Fruit fly (Drosophila melanogaster) whole organism, embryonic: ENCODE results near the gene zen2.

ENCODE experiments used
- Antp ChIP-seq: fragments of 200-800 bp; sonication (Bioruptor generic); optimal IDR thresholded peaks from 3 replicates; lab custom pipeline; 2016; ENCODE audit warnings: missing biosample characterization, missing genetic modification characterization
- CG10267 ChIP-seq: fragments of 200-800 bp; sonication (Bioruptor generic); optimal IDR thresholded peaks from 2 replicates; lab custom pipeline; 2018; ENCODE audit warnings: missing biosample characterization, mild to moderate bottlenecking, missing genetic modification characterization, moderate library complexity
- CG10959 ChIP-seq: fragments of 200-800 bp; sonication (Bioruptor generic); IDR thresholded peaks from 2 replicates; pipeline ENCODE4 v1.3.6; 2022; ENCODE audit warnings: missing biosample characterization, missing genetic modification characterization
- CG10979 ChIP-seq: fragments of 200-800 bp; sonication (Bioruptor generic); optimal IDR thresholded peaks from 2 replicates; lab custom pipeline; 2018; ENCODE audit warnings: missing biosample characterization, mild to moderate bottlenecking, missing genetic modification characterization, moderate library complexity
- CG12942 ChIP-seq: fragments of 200-800 bp; sonication (Bioruptor generic); optimal IDR thresholded peaks from 3 replicates; lab custom pipeline; 2016; ENCODE audit warnings: missing biosample characterization, missing genetic modification characterization
- CG13424 ChIP-seq: fragments of 200-800 bp; sonication (Bioruptor generic); optimal IDR thresholded peaks from 2 replicates; lab custom pipeline; 2019; ENCODE audit warnings: missing biosample characterization, mild to moderate bottlenecking, missing genetic modification characterization, moderate library complexity
- CG13775 ChIP-seq: fragments of 200-800 bp; sonication (Bioruptor generic); optimal IDR thresholded peaks from 3 replicates; lab custom pipeline; 2017; ENCODE audit warnings: missing biosample characterization, mild to moderate bottlenecking, missing genetic modification characterization
- CG15011 ChIP-seq: fragments of 200-800 bp; sonication (Bioruptor generic); optimal IDR thresholded peaks from 3 replicates; lab custom pipeline; 2018; ENCODE audit warnings: missing biosample characterization, mild to moderate bottlenecking, missing genetic modification characterization
- CG15479 ChIP-seq: fragments of 200-800 bp; sonication (Bioruptor generic); optimal IDR thresholded peaks from 3 replicates; lab custom pipeline; 2019; ENCODE audit warnings: missing biosample characterization, mild to moderate bottlenecking, missing genetic modification characterization, moderate library complexity
- CG15601 ChIP-seq: fragments of 200-800 bp; sonication (Bioruptor generic); optimal IDR thresholded peaks from 3 replicates; lab custom pipeline; 2019; ENCODE audit warnings: missing biosample characterization, mild to moderate bottlenecking, missing genetic modification characterization, moderate library complexity
- CG1603 ChIP-seq: fragments of 200-800 bp; sonication (Bioruptor generic); optimal IDR thresholded peaks from 2 replicates; lab custom pipeline; 2019; ENCODE audit warnings: missing biosample characterization, mild to moderate bottlenecking, missing genetic modification characterization, moderate library complexity
- CG18011 ChIP-seq: fragments of 200-800 bp; sonication (Bioruptor generic); optimal IDR thresholded peaks from 2 replicates; lab custom pipeline; 2017; ENCODE audit warnings: missing biosample characterization, missing genetic modification characterization, mild to moderate bottlenecking, moderate library complexity, missing genotype
- CG18262 ChIP-seq: fragments of 200-800 bp; optimal IDR thresholded peaks from 3 replicates; lab custom pipeline; 2019; ENCODE audit warnings: missing biosample characterization, mild to moderate bottlenecking, missing genetic modification characterization, moderate library complexity
- CG18599 ChIP-seq: fragments of 200-800 bp; sonication (Bioruptor generic); optimal IDR thresholded peaks from 3 replicates; lab custom pipeline; 2017; ENCODE audit warnings: missing biosample characterization, missing genetic modification characterization, mild to moderate bottlenecking, moderate library complexity, missing genetic modification reagents
- CG30403 ChIP-seq: fragments of 200-800 bp; sonication (Bioruptor generic); optimal IDR thresholded peaks from 3 replicates; lab custom pipeline; 2016; ENCODE audit warnings: missing biosample characterization, missing genetic modification characterization
- CG30431 ChIP-seq: fragments of 200-800 bp; sonication (Bioruptor generic); optimal IDR thresholded peaks from 2 replicates; lab custom pipeline; 2017; ENCODE audit warnings: missing biosample characterization, missing genetic modification characterization
- CG42726 ChIP-seq: fragments of 200-800 bp; sonication (Bioruptor generic); IDR thresholded peaks from 2 replicates; pipeline ENCODE4 v1.3.6; 2022; ENCODE audit warnings: missing biosample characterization, missing genetic modification characterization; ENCODE audit not compliant: partially characterized antibody
- CG4282 ChIP-seq: fragments of 200-800 bp; sonication (Bioruptor generic); optimal IDR thresholded peaks from 2 replicates; lab custom pipeline; 2016; ENCODE audit warnings: missing biosample characterization, missing genetic modification characterization
- CG8924 ChIP-seq: fragments of 200-800 bp; optimal IDR thresholded peaks from 3 replicates; lab custom pipeline; 2019; ENCODE audit warnings: missing biosample characterization, mild to moderate bottlenecking, missing genetic modification characterization, moderate library complexity
- CG9727 ChIP-seq: fragments of 200-800 bp; sonication (Bioruptor generic); optimal IDR thresholded peaks from 3 replicates; lab custom pipeline; 2017; ENCODE audit warnings: missing biosample characterization, mild to moderate bottlenecking, missing genetic modification characterization
- CHES-1-like ChIP-seq: fragments of 200-800 bp; sonication (Bioruptor generic); optimal IDR thresholded peaks from 2 replicates; lab custom pipeline; 2016; ENCODE audit warnings: missing biosample characterization, missing genetic modification characterization
- Chrac-16 ChIP-seq: fragments of 200-800 bp; sonication (Bioruptor generic); optimal IDR thresholded peaks from 3 replicates; lab custom pipeline; 2016; ENCODE audit warnings: missing biosample characterization, missing genetic modification characterization
- Dek ChIP-seq: fragments of 200-800 bp; sonication (Bioruptor generic); optimal IDR thresholded peaks from 3 replicates; lab custom pipeline; 2019; ENCODE audit warnings: missing biosample characterization, mild to moderate bottlenecking, missing genetic modification characterization, moderate library complexity
- Ets65A ChIP-seq: fragments of 200-800 bp; sonication (Bioruptor generic); peaks from one replicate; lab custom pipeline; 2016; ENCODE audit warnings: missing biosample characterization, missing genetic modification characterization
- Fer2 ChIP-seq: fragments of 200-800 bp; sonication (Bioruptor generic); optimal IDR thresholded peaks from 2 replicates; lab custom pipeline; 2018; ENCODE audit warnings: missing biosample characterization, mild to moderate bottlenecking, missing genetic modification characterization, moderate library complexity
- H2.0 ChIP-seq: fragments of 200-800 bp; sonication (Bioruptor generic); IDR thresholded peaks from 2 replicates; pipeline ENCODE4 v1.3.6; 2022; ENCODE audit warnings: missing biosample characterization, missing genetic modification characterization
- Kr ChIP-seq: fragments of 200-800 bp; sonication (Bioruptor generic); optimal IDR thresholded peaks from 2 replicates; lab custom pipeline; 2017; ENCODE audit warnings: missing biosample characterization, mild to moderate bottlenecking, missing genetic modification characterization
- Mrtf ChIP-seq: fragments of 200-800 bp; sonication (Bioruptor generic); IDR thresholded peaks from 3 replicates; pipeline ENCODE4 v1.3.6; 2022; ENCODE audit warnings: missing biosample characterization, missing genetic modification characterization
- Xrp1 ChIP-seq: fragments of 200-800 bp; sonication (Bioruptor generic); IDR thresholded peaks from 2 replicates; pipeline ENCODE4 v1.3.6; 2022; ENCODE audit warnings: missing biosample characterization, missing genetic modification characterization
- ab ChIP-seq: fragments of 200-800 bp; sonication (Bioruptor generic); optimal IDR thresholded peaks from 2 replicates; lab custom pipeline; 2016; ENCODE audit warnings: missing biosample characterization, missing genetic modification characterization
- ac ChIP-seq: fragments of 200-800 bp; sonication (Bioruptor generic); optimal IDR thresholded peaks from 3 replicates; lab custom pipeline; 2017; ENCODE audit warnings: missing biosample characterization, mild to moderate bottlenecking, missing genetic modification characterization
- bsh ChIP-seq, 2 experiments: fragments of 200-800 bp; sonication (Bioruptor generic); optimal IDR thresholded peaks; 2 replicates each; lab custom pipeline; 2017 to 2018; ENCODE audit warnings: mild to moderate bottlenecking in 2 of 2, missing biosample characterization in 2 of 2, missing genetic modification characterization in 2 of 2, moderate library complexity in 1 of 2
- btn ChIP-seq: fragments of 200-800 bp; sonication (Bioruptor generic); optimal IDR thresholded peaks from 2 replicates; lab custom pipeline; 2016; ENCODE audit warnings: missing biosample characterization, missing genetic modification characterization
- cas ChIP-seq: fragments of 200-800 bp; sonication (Bioruptor generic); IDR thresholded peaks from 2 replicates; pipeline ENCODE4 v1.3.6; 2022; ENCODE audit warnings: missing biosample characterization, missing genetic modification characterization
- ci ChIP-seq: fragments of 200-800 bp; sonication (Bioruptor generic); IDR thresholded peaks from 3 replicates; pipeline ENCODE4 v1.3.6; 2022; ENCODE audit warnings: missing biosample characterization, missing genetic modification characterization
- crp ChIP-seq, 2 experiments: fragments of 200-800 bp; sonication (Bioruptor generic); optimal IDR thresholded peaks; 2 replicates in 1 of 2; 3 replicates in 1 of 2; lab custom pipeline; 2017; ENCODE audit warnings: missing biosample characterization in 2 of 2, missing genetic modification characterization in 2 of 2, mild to moderate bottlenecking in 1 of 2, moderate library complexity in 1 of 2
- dmrt11E ChIP-seq: fragments of 200-800 bp; sonication (Bioruptor generic); optimal IDR thresholded peaks from 3 replicates; lab custom pipeline; 2018; ENCODE audit warnings: missing biosample characterization, mild to moderate bottlenecking, missing genetic modification characterization, moderate library complexity
- gce ChIP-seq: fragments of 200-800 bp; sonication (Bioruptor generic); IDR thresholded peaks from 3 replicates; pipeline ENCODE4 v1.3.6; 2022; ENCODE audit warnings: missing biosample characterization, missing genetic modification characterization
- gcm ChIP-seq: fragments of 200-800 bp; sonication (Bioruptor generic); optimal IDR thresholded peaks from 2 replicates; lab custom pipeline; 2019; ENCODE audit warnings: missing biosample characterization, mild to moderate bottlenecking, missing genetic modification characterization, moderate library complexity
- grau ChIP-seq: fragments of 200-800 bp; optimal IDR thresholded peaks from 3 replicates; lab custom pipeline; 2019; ENCODE audit warnings: missing biosample characterization, mild to moderate bottlenecking, missing genetic modification characterization, moderate library complexity
- insv ChIP-seq, 2 experiments: fragments of 200-800 bp; sonication (Bioruptor generic); optimal IDR thresholded peaks; 3 replicates each; lab custom pipeline; 2016 to 2018; ENCODE audit warnings: missing biosample characterization in 2 of 2, missing genetic modification characterization in 2 of 2
- nmo ChIP-seq: fragments of 200-800 bp; sonication (Bioruptor generic); optimal IDR thresholded peaks from 2 replicates; lab custom pipeline; 2018; ENCODE audit warnings: missing biosample characterization, mild to moderate bottlenecking, missing genetic modification characterization, moderate library complexity
- odd ChIP-seq: fragments of 200-800 bp; sonication (Bioruptor generic); optimal IDR thresholded peaks from 2 replicates; lab custom pipeline; 2017; ENCODE audit warnings: missing biosample characterization, mild to moderate bottlenecking, missing genetic modification characterization
- pan ChIP-seq, 4 experiments: fragments of >200 bp in 3 of 4; fragments of 200-800 bp in 1 of 4; sonication (Bioruptor generic) in 1 of 4; optimal IDR thresholded peaks in 3 of 4; IDR thresholded peaks in 1 of 4; 2 replicates each; pipeline versions ENCODE4 v1.3.6 to Lab custom; 2017 to 2022; ENCODE audit warnings: missing biosample characterization in 2 of 4, missing genetic modification characterization in 2 of 4, mixed read lengths in 1 of 4
- ro ChIP-seq: fragments of 200-800 bp; sonication (Bioruptor generic); IDR thresholded peaks from 2 replicates; pipeline ENCODE4 v1.3.6; 2022; ENCODE audit warnings: missing biosample characterization, missing genetic modification characterization
- sens ChIP-seq: fragments of 200-800 bp; sonication (Bioruptor generic); peaks from one replicate; lab custom pipeline; 2016; ENCODE audit warnings: missing biosample characterization, missing genetic modification characterization
- slou ChIP-seq: fragments of 200-800 bp; sonication (Bioruptor generic); optimal IDR thresholded peaks from 3 replicates; lab custom pipeline; 2016; ENCODE audit warnings: missing biosample characterization, missing genetic modification characterization
- zfh2 ChIP-seq: fragments of 200-800 bp; sonication (Bioruptor generic); optimal IDR thresholded peaks from 2 replicates; lab custom pipeline; 2016; ENCODE audit warnings: missing biosample characterization, missing genetic modification characterization

Gene zen2

dm6 chr3R:6723537-6724171, 20.3 kb downstream of the zen2 start:
- TF ChIP-seq CG18599 (GFP tag; lab: Kevin White, UChicago) (no peak), btn (GFP tag; lab: Kevin White, UChicago) (peak; percentile 14), grau (tag; lab: Kevin White, UChicago) (peak; percentile 37), CG30431 (GFP tag; lab: Kevin White, UChicago) (peak; percentile 21), bsh (GFP tag; optimal IDR thresholded peaks at IDR 0.05; lab: Kevin White, UChicago) (peak in 1 of 2 experiments; percentile 49), gce (no peak), CG30403 (peak; percentile 40), CG42726 (no peak), pan (optimal IDR thresholded peaks at IDR 0.05; lab: Kevin White, UChicago) (no peak), pan (GFP tag; optimal IDR thresholded peaks at IDR 0.05 in 1 of 2, IDR thresholded peaks at IDR 0.05 in 1 of 2) (peak in 1 of 2 experiments; percentile 29), Antp (peak; percentile 14), CG18011 (no peak), ci (GFP tag; lab: Robert Waterston, UW) (no peak), cas (GFP tag; lab: Robert Waterston, UW) (no peak), CG10267 (tag; lab: Kevin White, UChicago) (peak; percentile 51), CG15601 (tag; lab: Kevin White, UChicago) (peak; percentile 25), ac (GFP tag; lab: Kevin White, UChicago) (peak; percentile 1), Chrac-16 (GFP tag; lab: Kevin White, UChicago) (peak; percentile 3), ab (no peak), CG10959 (GFP tag; lab: Robert Waterston, UW) (0 out of 2 replicates have a peak, but pooled peaks have one; percentile 26), CG1603 (peak; percentile 49), CG13775 (GFP tag; lab: Kevin White, UChicago) (peak; percentile 27), CG13424 (peak; percentile 32), odd (GFP tag; lab: Kevin White, UChicago) (peak; percentile 9), nmo (GFP tag; lab: Kevin White, UChicago) (peak; percentile 63), crp (GFP tag; optimal IDR thresholded peaks at IDR 0.05; lab: Kevin White, UChicago) (no peak), CG10979 (tag; lab: Kevin White, UChicago) (peak; percentile 72), CG15479 (GFP tag; lab: Kevin White, UChicago) (peak; percentile 40), insv (GFP tag; optimal IDR thresholded peaks at IDR 0.05; lab: Kevin White, UChicago) (no peak), CG4282 (no peak), Xrp1 (peak; percentile 62), zfh2 (GFP tag; lab: Kevin White, UChicago) (no peak), CG15011 (GFP tag; lab: Kevin White, UChicago) (peak; percentile 20), CG12942 (GFP tag; lab: Kevin White, UChicago) (no peak), Kr (peak; percentile 48), gcm (GFP tag; lab: Kevin White, UChicago) (no peak), CHES-1-like (no peak), dmrt11E (peak; percentile 66), Fer2 (tag; lab: Kevin White, UChicago) (no peak), slou (GFP tag; lab: Kevin White, UChicago) (no peak), CG8924 (peak; percentile 52), Ets65A (GFP tag; lab: Kevin White, UChicago) (no peak), CG18262 (tag; lab: Kevin White, UChicago) (peak; percentile 74), Dek (tag; lab: Kevin White, UChicago) (no peak), sens (GFP tag; lab: Kevin White, UChicago) (peak; percentile 94), ro (GFP tag; lab: Robert Waterston, UW) (no peak), Mrtf (GFP tag; lab: Robert Waterston, UW) (no peak), CG9727 (GFP tag; lab: Kevin White, UChicago) (peak; percentile 70), H2.0 (GFP tag; lab: Robert Waterston, UW) (0 out of 2 replicates have a peak, but pooled peaks have one; percentile 19)
